Worm (Caenorhabditis elegans): Measurements from ENCODE around the gene myrf-1.

The myrf-1 gene

ce11 chrII:10502491-10503063 is at the start of gene myrf-1:
Gene myrf-1 (minus strand): TSS chrII:10502541.
- TF ChIP-seq unc-62 (GFP tag; optimal IDR thresholded peaks at IDR 0.05), result no peak

- TF ChIP-seq unc-62 (GFP tag; optimal IDR thresholded peaks at IDR 0.05), result no peak
Measured at ce11 chrII:10550872-10551647, 48.7 kb upstream of the myrf-1 start.

ce11 chrII:10550173-10550572 is 47.8 kb upstream of the myrf-1 start:
- no peak for TF ChIP-seq unc-62 (GFP tag; optimal IDR thresholded peaks at IDR 0.05)

- TF ChIP-seq unc-62 (GFP tag; optimal IDR thresholded peaks at IDR 0.05), result no peak
Measured at ce11 chrII:10548778-10549671, 46.7 kb upstream of the myrf-1 start.

ce11 chrII:10547803-10548693 is 45.7 kb upstream of the myrf-1 start:
- no peak for TF ChIP-seq unc-62 (GFP tag; optimal IDR thresholded peaks at IDR 0.05)

- no peak for TF ChIP-seq unc-62 (GFP tag; optimal IDR thresholded peaks at IDR 0.05)
Measured at ce11 chrII:10547311-10547710, 45.0 kb upstream of the myrf-1 start.

- TF ChIP-seq unc-62 (GFP tag; optimal IDR thresholded peaks at IDR 0.05), result no peak
Measured at ce11 chrII:10546784-10547087, 44.4 kb upstream of the myrf-1 start.

ce11 chrII:10545924-10546783 is 43.8 kb upstream of the myrf-1 start:
- TF ChIP-seq unc-62 (GFP tag; optimal IDR thresholded peaks at IDR 0.05), result no peak

ce11 chrII:10545213-10545612 is 42.9 kb upstream of the myrf-1 start:
- no peak for TF ChIP-seq unc-62 (GFP tag; optimal IDR thresholded peaks at IDR 0.05)

ce11 chrII:10544374-10544908 is 42.1 kb upstream of the myrf-1 start:
- TF ChIP-seq unc-62 (GFP tag; optimal IDR thresholded peaks at IDR 0.05), result no peak

ce11 chrII:10543457-10544137 is 41.3 kb upstream of the myrf-1 start:
- no peak for TF ChIP-seq unc-62 (GFP tag; optimal IDR thresholded peaks at IDR 0.05)

ce11 chrII:10542654-10543456 is 40.5 kb upstream of the myrf-1 start:
- TF ChIP-seq unc-62 (GFP tag; optimal IDR thresholded peaks at IDR 0.05), result no peak

- TF ChIP-seq unc-62 (GFP tag; optimal IDR thresholded peaks at IDR 0.05), result no peak
Measured at ce11 chrII:10541923-10542486, 39.7 kb upstream of the myrf-1 start, which contains the start of gene pro-1. Gene pro-1 (minus strand): TSS chrII:10541996.

Measured in whole organism, dauer.